Fruit fly (Drosophila melanogaster) whole organism, prepupa: ENCODE results near the gene Pat1.

Experiments
- CG10669 ChIP-seq: fragments of 200-800 bp; sonication (Bioruptor generic); optimal IDR thresholded peaks from 3 replicates; lab custom pipeline; 2018; ENCODE audit warnings: missing biosample characterization, mild to moderate bottlenecking, missing genetic modification characterization, moderate library complexity
- CG11294 ChIP-seq: fragments of 200-800 bp; sonication (Bioruptor generic); IDR thresholded peaks from 2 replicates; pipeline ENCODE4 v1.3.6; 2022; ENCODE audit warnings: missing biosample characterization, missing genetic modification characterization
- CG11762 ChIP-seq: fragments of 200-800 bp; sonication (Bioruptor generic); optimal IDR thresholded peaks from 3 replicates; lab custom pipeline; 2016; ENCODE audit warnings: missing biosample characterization, missing genetic modification characterization; ENCODE audit not compliant: insufficient read depth
- CG15336 ChIP-seq: fragments of 200-800 bp; sonication (Bioruptor generic); IDR thresholded peaks from 2 replicates; pipeline ENCODE4 v1.3.6; 2022; ENCODE audit warnings: missing biosample characterization, missing genetic modification characterization
- CG1621 ChIP-seq: fragments of 200-800 bp; sonication (Bioruptor generic); optimal IDR thresholded peaks from 3 replicates; lab custom pipeline; 2018; ENCODE audit warnings: missing biosample characterization, mild to moderate bottlenecking, missing genetic modification characterization
- CG16779 ChIP-seq: fragments of 200-800 bp; sonication (Bioruptor generic); optimal IDR thresholded peaks from 3 replicates; lab custom pipeline; 2017; ENCODE audit warnings: missing biosample characterization, mild to moderate bottlenecking, missing genetic modification characterization
- CG3032 ChIP-seq: fragments of 200-800 bp; optimal IDR thresholded peaks from 2 replicates; lab custom pipeline; 2019; ENCODE audit warnings: missing biosample characterization, mild to moderate bottlenecking, missing genetic modification characterization, moderate library complexity
- CG31627 ChIP-seq: fragments of 200-800 bp; sonication (Bioruptor generic); optimal IDR thresholded peaks from 3 replicates; lab custom pipeline; 2016; ENCODE audit warnings: missing biosample characterization, missing genetic modification characterization
- CG32006 ChIP-seq: fragments of 200-800 bp; sonication (Bioruptor generic); optimal IDR thresholded peaks from 3 replicates; lab custom pipeline; 2017; ENCODE audit warnings: missing biosample characterization, mild to moderate bottlenecking, missing genetic modification characterization
- CG34406 ChIP-seq: fragments of 200-800 bp; sonication (Bioruptor generic); optimal IDR thresholded peaks from 3 replicates; lab custom pipeline; 2016; ENCODE audit warnings: missing biosample characterization, missing genetic modification characterization
- CG4318 ChIP-seq: fragments of 200-800 bp; sonication (Bioruptor generic); optimal IDR thresholded peaks from 3 replicates; lab custom pipeline; 2017; ENCODE audit warnings: missing biosample characterization, mild to moderate bottlenecking, missing genetic modification characterization
- CG6163 ChIP-seq: fragments of 200-800 bp; sonication (Bioruptor generic); IDR thresholded peaks from 3 replicates; pipeline ENCODE4 v1.3.6; 2022; ENCODE audit warnings: missing biosample characterization, missing genetic modification characterization
- CG6792 ChIP-seq: fragments of 200-800 bp; sonication (Bioruptor generic); optimal IDR thresholded peaks from 3 replicates; lab custom pipeline; 2016; ENCODE audit warnings: missing biosample characterization, missing genetic modification characterization
- CG6854 ChIP-seq: fragments of 200-800 bp; sonication (Bioruptor generic); optimal IDR thresholded peaks from 2 replicates; lab custom pipeline; 2017; ENCODE audit warnings: missing biosample characterization, mild to moderate bottlenecking, missing genetic modification characterization
- CG7368 ChIP-seq: fragments of 200-800 bp; sonication (Bioruptor generic); optimal IDR thresholded peaks from 3 replicates; lab custom pipeline; 2016; ENCODE audit warnings: missing biosample characterization, missing genetic modification characterization
- CG8119 ChIP-seq: fragments of 200-800 bp; sonication (Bioruptor generic); IDR thresholded peaks from 3 replicates; pipeline ENCODE4 v1.3.6; 2022; ENCODE audit warnings: missing biosample characterization, missing genetic modification characterization
- CG8319 ChIP-seq: fragments of 200-800 bp; sonication (Bioruptor generic); optimal IDR thresholded peaks from 3 replicates; lab custom pipeline; 2016; ENCODE audit warnings: missing biosample characterization, missing genetic modification characterization
- CG8632 ChIP-seq: fragments of 200-800 bp; sonication (Bioruptor generic); optimal IDR thresholded peaks from 3 replicates; lab custom pipeline; 2016; ENCODE audit warnings: missing biosample characterization, missing genetic modification characterization
- CG9139 ChIP-seq: fragments of 200-800 bp; sonication (Bioruptor generic); optimal IDR thresholded peaks from 3 replicates; lab custom pipeline; 2017; ENCODE audit warnings: missing biosample characterization, mild to moderate bottlenecking, missing genetic modification characterization
- Eip78C ChIP-seq: fragments of 200-800 bp; sonication (Bioruptor generic); peaks from one replicate; lab custom pipeline; 2016; ENCODE audit warnings: missing biosample characterization, missing genetic modification characterization
- Eip93F ChIP-seq: fragments of 200-800 bp; sonication (Bioruptor generic); optimal IDR thresholded peaks from 2 replicates; lab custom pipeline; 2016; ENCODE audit warnings: missing biosample characterization, mild to moderate bottlenecking, missing genetic modification characterization
- Ets21C ChIP-seq: fragments of 200-800 bp; sonication (Bioruptor generic); optimal IDR thresholded peaks from 3 replicates; lab custom pipeline; 2016; ENCODE audit warnings: missing biosample characterization, missing genetic modification characterization
- Ets96B ChIP-seq: fragments of 200-800 bp; optimal IDR thresholded peaks from 2 replicates; lab custom pipeline; 2019; ENCODE audit warnings: missing biosample characterization, mild to moderate bottlenecking, missing genetic modification characterization, moderate library complexity
- Hr38 ChIP-seq: sonication (Bioruptor generic); optimal IDR thresholded peaks from 2 replicates; lab custom pipeline; 2016; ENCODE audit warnings: missing biosample characterization, missing genetic modification characterization
- Hr39 ChIP-seq: fragments of 200-800 bp; sonication (Bioruptor generic); optimal IDR thresholded peaks from 2 replicates; lab custom pipeline; 2016; ENCODE audit warnings: missing biosample characterization, missing genetic modification characterization
- Hr4 ChIP-seq: fragments of 200-800 bp; sonication (Bioruptor generic); optimal IDR thresholded peaks from 3 replicates; lab custom pipeline; 2016; ENCODE audit warnings: missing biosample characterization, missing genetic modification characterization
- Lpt ChIP-seq: fragments of 200-800 bp; sonication (Bioruptor generic); optimal IDR thresholded peaks from 3 replicates; lab custom pipeline; 2016; ENCODE audit warnings: missing biosample characterization, missing genetic modification characterization
- Sox102F ChIP-seq: fragments of 200-800 bp; sonication (Bioruptor generic); optimal IDR thresholded peaks from 2 replicates; lab custom pipeline; 2016; ENCODE audit warnings: missing biosample characterization, mild to moderate bottlenecking, missing genetic modification characterization
- Sox14 ChIP-seq: fragments of 200-800 bp; sonication (Bioruptor generic); optimal IDR thresholded peaks from 3 replicates; lab custom pipeline; 2016; ENCODE audit warnings: missing biosample characterization, missing genetic modification characterization
- achi ChIP-seq: fragments of 200-800 bp; sonication (Bioruptor generic); optimal IDR thresholded peaks from 3 replicates; lab custom pipeline; 2016; ENCODE audit warnings: missing biosample characterization, missing genetic modification characterization
- acj6 ChIP-seq: fragments of 200-800 bp; sonication (Bioruptor generic); optimal IDR thresholded peaks from 3 replicates; lab custom pipeline; 2016; ENCODE audit warnings: missing biosample characterization, missing genetic modification characterization
- cyc ChIP-seq: fragments of 200-800 bp; sonication (Bioruptor generic); optimal IDR thresholded peaks from 3 replicates; lab custom pipeline; 2016; ENCODE audit warnings: missing biosample characterization, missing genetic modification characterization
- dac ChIP-seq: fragments of 200-800 bp; sonication (Bioruptor generic); optimal IDR thresholded peaks from 2 replicates; lab custom pipeline; 2017; ENCODE audit warnings: missing biosample characterization, mild to moderate bottlenecking, missing genetic modification characterization
- dsx ChIP-seq: fragments of 200-800 bp; optimal IDR thresholded peaks from 3 replicates; lab custom pipeline; 2019; ENCODE audit warnings: missing biosample characterization, mild to moderate bottlenecking, missing genetic modification characterization, moderate library complexity; ENCODE audit not compliant: poor library complexity, severe bottlenecking
- eg ChIP-seq: fragments of 200-800 bp; sonication (Bioruptor generic); IDR thresholded peaks from 3 replicates; pipeline ENCODE4 v1.3.6; 2022; ENCODE audit warnings: missing biosample characterization, missing genetic modification characterization
- esn ChIP-seq: fragments of 200-800 bp; sonication (Bioruptor generic); optimal IDR thresholded peaks from 2 replicates; lab custom pipeline; 2016; ENCODE audit warnings: missing biosample characterization, mild to moderate bottlenecking, missing genetic modification characterization, moderate library complexity
- fd85E ChIP-seq: fragments of 200-800 bp; sonication (Bioruptor generic); optimal IDR thresholded peaks from 3 replicates; lab custom pipeline; 2016; ENCODE audit warnings: missing biosample characterization, missing genetic modification characterization
- fkh ChIP-seq: fragments of 200-800 bp; sonication (Bioruptor generic); optimal IDR thresholded peaks from 3 replicates; lab custom pipeline; 2017; ENCODE audit warnings: missing biosample characterization, mild to moderate bottlenecking, missing genetic modification characterization, moderate library complexity
- lz ChIP-seq: fragments of 200-800 bp; sonication (Bioruptor generic); optimal IDR thresholded peaks from 3 replicates; lab custom pipeline; 2016; ENCODE audit warnings: missing biosample characterization, missing genetic modification characterization
- net ChIP-seq: fragments of 200-800 bp; sonication (Bioruptor generic); optimal IDR thresholded peaks from 3 replicates; lab custom pipeline; 2016; ENCODE audit warnings: missing biosample characterization, missing genetic modification characterization
- pdm3 ChIP-seq: fragments of 200-800 bp; sonication (Bioruptor generic); optimal IDR thresholded peaks from 3 replicates; lab custom pipeline; 2016; ENCODE audit warnings: missing biosample characterization, missing genetic modification characterization
- salr ChIP-seq, 2 experiments: fragments of 200-800 bp; sonication (Bioruptor generic); optimal IDR thresholded peaks; 3 replicates each; lab custom pipeline; 2016 to 2018; ENCODE audit warnings: missing biosample characterization in 2 of 2, missing genetic modification characterization in 2 of 2, mild to moderate bottlenecking in 1 of 2
- svp ChIP-seq: fragments of 200-800 bp; sonication (Bioruptor generic); peaks from one replicate; lab custom pipeline; 2016; ENCODE audit warnings: missing biosample characterization, missing genetic modification characterization
- topi ChIP-seq: fragments of 200-800 bp; sonication (Bioruptor generic); optimal IDR thresholded peaks from 3 replicates; lab custom pipeline; 2016; ENCODE audit warnings: missing biosample characterization, missing genetic modification characterization
- vri ChIP-seq: fragments of 200-800 bp; sonication (Bioruptor generic); optimal IDR thresholded peaks from 3 replicates; lab custom pipeline; 2016; ENCODE audit warnings: missing biosample characterization, mild to moderate bottlenecking, missing genetic modification characterization

The Pat1 gene

dm6 chrX:6599233-6599632 is 8.7 kb downstream of the Pat1 start (continued):
- TF ChIP-seq Eip93F (GFP tag; lab: Kevin White, UChicago) (peak; percentile 75), fd85E (peak; percentile 78), CG8319 (peak; percentile 93), CG9139 (GFP tag; lab: Kevin White, UChicago) (peak; percentile 86), Lpt (GFP tag; lab: Kevin White, UChicago) (no peak), lz (GFP tag; lab: Kevin White, UChicago) (peak; percentile 88), CG34406 (no peak), dac (GFP tag; lab: Kevin White, UChicago) (no peak), CG6792 (GFP tag; lab: Kevin White, UChicago) (no peak), CG6163 (peak; percentile 99), Ets21C (GFP tag; lab: Kevin White, UChicago) (no peak), CG31627 (GFP tag; lab: Kevin White, UChicago) (no peak), salr (GFP tag; optimal IDR thresholded peaks at IDR 0.05; lab: Kevin White, UChicago) (peak in 1 of 2 experiments; percentile 55), dsx (GFP tag; lab: Kevin White, UChicago) (peak; percentile 59), CG6854 (GFP tag; lab: Kevin White, UChicago) (peak; percentile 82), acj6 (no peak), CG11294 (GFP tag; lab: Robert Waterston, UW) (peak; percentile 98), fkh (GFP tag; lab: Kevin White, UChicago) (no peak)

dm6 chrX:6599880-6600279 is 9.3 kb downstream of the Pat1 start, which contains the start of gene pigs:
pigs (plus strand) TSS chrX:6600062.
- TF ChIP-seq dac (GFP tag; lab: Kevin White, UChicago) (no peak), CG4318 (GFP tag; lab: Kevin White, UChicago) (no peak), Eip93F (GFP tag; lab: Kevin White, UChicago) (no peak), CG34406 (no peak), CG15336 (GFP tag; lab: Robert Waterston, UW) (0 out of 2 replicates have a peak, but pooled peaks have one; percentile 9), acj6 (no peak), CG6854 (GFP tag; lab: Kevin White, UChicago) (no peak), CG16779 (no peak), CG9139 (GFP tag; lab: Kevin White, UChicago) (no peak), CG11762 (GFP tag; lab: Kevin White, UChicago) (no peak), eg (GFP tag; lab: Robert Waterston, UW) (0 out of 3 replicates have a peak, but pooled peaks have one; percentile 13), Hr39 (GFP tag; lab: Kevin White, UChicago) (no peak), vri (GFP tag; lab: Kevin White, UChicago) (peak; percentile 10), Eip78C (peak; percentile 29), Ets21C (GFP tag; lab: Kevin White, UChicago) (no peak), dsx (GFP tag; lab: Kevin White, UChicago) (no peak), CG6792 (GFP tag; lab: Kevin White, UChicago) (no peak), CG31627 (GFP tag; lab: Kevin White, UChicago) (no peak), Sox102F (GFP tag; lab: Kevin White, UChicago) (peak; percentile 8), pdm3 (GFP tag; lab: Kevin White, UChicago) (no peak), CG7368 (GFP tag; lab: Kevin White, UChicago) (no peak), net (GFP tag; lab: Kevin White, UChicago) (peak; percentile 8), CG32006 (GFP tag; lab: Kevin White, UChicago) (no peak), svp (GFP tag; lab: Kevin White, UChicago) (peak; percentile 21)
- TF ChIP-seq, all 60 proteins: peak for 7

- TF ChIP-seq Hr38 (no peak), esn (GFP tag; lab: Kevin White, UChicago) (peak; percentile 59), topi (GFP tag; lab: Kevin White, UChicago) (peak; percentile 55), Ets96B (tag; lab: Kevin White, UChicago) (peak; percentile 36), CG32006 (GFP tag; lab: Kevin White, UChicago) (peak; percentile 23), CG15336 (GFP tag; lab: Robert Waterston, UW) (peak; percentile 26; the same call in 1 of the 2 replicates), CG6163 (peak; percentile 60; the same call in 2 of the 3 replicates), Hr4 (GFP tag; lab: Kevin White, UChicago) (peak; percentile 8), Hr39 (GFP tag; lab: Kevin White, UChicago) (peak; percentile 26), pdm3 (GFP tag; lab: Kevin White, UChicago) (peak; percentile 48), cyc (GFP tag; lab: Kevin White, UChicago) (peak; percentile 24), CG1621 (peak; percentile 29), Sox14 (peak; percentile 11), salr (GFP tag; optimal IDR thresholded peaks at IDR 0.05; lab: Kevin White, UChicago) (no peak), achi (GFP tag; lab: Kevin White, UChicago) (peak; percentile 34), CG3032 (tag; lab: Kevin White, UChicago) (peak; percentile 21), dac (GFP tag; lab: Kevin White, UChicago) (no peak), CG8119 (GFP tag; lab: Robert Waterston, UW) (0 out of 3 replicates have a peak, but pooled peaks have one; percentile 26), CG6792 (GFP tag; lab: Kevin White, UChicago) (peak; percentile 34), Ets21C (GFP tag; lab: Kevin White, UChicago) (no peak), CG4318 (GFP tag; lab: Kevin White, UChicago) (no peak), Eip78C (peak; percentile 83), Lpt (GFP tag; lab: Kevin White, UChicago) (no peak), CG8632 (GFP tag; lab: Kevin White, UChicago) (peak; percentile 19), vri (GFP tag; lab: Kevin White, UChicago) (no peak), CG10669 (GFP tag; lab: Kevin White, UChicago) (peak; percentile 54)
These were observed 10.6 kb downstream of the Pat1 start for dm6 chrX:6601144-6601543.
